Fruit fly (Drosophila melanogaster) whole organism, adult: ENCODE measurements around the gene CrzR.

Experiments
- CG11617 ChIP-seq: fragments of 200-800 bp; sonication (Bioruptor generic); optimal IDR thresholded peaks from 2 replicates; lab custom pipeline; 2017; ENCODE audit warnings: mild to moderate bottlenecking, missing biosample characterization, missing genetic modification reagents, missing genetic modification characterization
- CG12768 ChIP-seq: fragments of 200-800 bp; sonication (Bioruptor generic); optimal IDR thresholded peaks from 2 replicates; lab custom pipeline; 2017; ENCODE audit warnings: missing biosample characterization, missing genetic modification characterization, mild to moderate bottlenecking, moderate library complexity, missing genetic modification reagents
- CG14711 ChIP-seq: fragments of 200-800 bp; sonication (Bioruptor generic); optimal IDR thresholded peaks from 2 replicates; lab custom pipeline; 2018; ENCODE audit warnings: missing biosample characterization, mild to moderate bottlenecking, missing genetic modification characterization, moderate library complexity
- CG1620 ChIP-seq: fragments of 200-800 bp; sonication (Bioruptor generic); optimal IDR thresholded peaks from 2 replicates; lab custom pipeline; 2016; ENCODE audit warnings: missing biosample characterization, missing genetic modification characterization
- CG33017 ChIP-seq: fragments of 200-800 bp; sonication (Bioruptor generic); optimal IDR thresholded peaks from 2 replicates; lab custom pipeline; 2018; ENCODE audit warnings: missing biosample characterization, mild to moderate bottlenecking, missing genetic modification characterization, moderate library complexity
- CG5204 ChIP-seq: fragments of 200-800 bp; sonication (Bioruptor generic); optimal IDR thresholded peaks from 2 replicates; lab custom pipeline; 2016; ENCODE audit warnings: missing biosample characterization, missing genetic modification characterization
- CG7045 ChIP-seq: fragments of 200-800 bp; sonication (Bioruptor generic); optimal IDR thresholded peaks from 2 replicates; lab custom pipeline; 2017; ENCODE audit warnings: missing biosample characterization, mild to moderate bottlenecking, missing genetic modification characterization
- CG7101 ChIP-seq: fragments of 200-800 bp; sonication (Bioruptor generic); optimal IDR thresholded peaks from 2 replicates; lab custom pipeline; 2018; ENCODE audit warnings: missing biosample characterization, mild to moderate bottlenecking, missing genetic modification characterization, moderate library complexity
- Clk ChIP-seq: fragments of 200-800 bp; sonication (Bioruptor generic); optimal IDR thresholded peaks from 2 replicates; lab custom pipeline; 2017; ENCODE audit warnings: missing biosample characterization, missing genetic modification characterization
- Crg-1 ChIP-seq: fragments of 200-800 bp; sonication (Bioruptor generic); optimal IDR thresholded peaks from 2 replicates; lab custom pipeline; 2016; ENCODE audit warnings: missing biosample characterization, missing genetic modification characterization
- Hr96 ChIP-seq: fragments of 200-800 bp; sonication (Bioruptor generic); optimal IDR thresholded peaks from 2 replicates; lab custom pipeline; 2016; ENCODE audit warnings: missing biosample characterization, missing genetic modification characterization
- Mnt ChIP-seq: fragments of 200-800 bp; sonication (Bioruptor generic); optimal IDR thresholded peaks from 2 replicates; lab custom pipeline; 2016; ENCODE audit warnings: missing biosample characterization, mild to moderate bottlenecking, missing genetic modification characterization
- bab1 ChIP-seq: fragments of 200-800 bp; sonication (Bioruptor generic); optimal IDR thresholded peaks from 3 replicates; lab custom pipeline; 2019; ENCODE audit warnings: missing biosample characterization, mild to moderate bottlenecking, missing genetic modification characterization, moderate library complexity
- cic ChIP-seq: fragments of 200-800 bp; sonication (Bioruptor generic); optimal IDR thresholded peaks from 2 replicates; lab custom pipeline; 2017; ENCODE audit warnings: missing biosample characterization, mild to moderate bottlenecking, missing genetic modification characterization, moderate library complexity
- cnc ChIP-seq, 2 experiments: fragments of >200 bp; optimal IDR thresholded peaks; 2 replicates each; lab custom pipeline; 2017
- kay ChIP-seq: fragments of 200-800 bp; sonication (Bioruptor generic); peaks from one replicate; lab custom pipeline; 2016; ENCODE audit warnings: missing biosample characterization, missing genetic modification characterization, borderline replicate concordance
- ovo ChIP-seq: fragments of 200-800 bp; sonication (Bioruptor generic); optimal IDR thresholded peaks from 2 replicates; lab custom pipeline; 2016; ENCODE audit warnings: missing biosample characterization, missing genetic modification characterization
- pad ChIP-seq: fragments of 200-800 bp; sonication (Bioruptor generic); optimal IDR thresholded peaks from 3 replicates; lab custom pipeline; 2017; ENCODE audit warnings: missing biosample characterization, missing genetic modification characterization, mild to moderate bottlenecking, moderate library complexity, missing genetic modification reagents
- tj ChIP-seq: fragments of 200-800 bp; sonication (Bioruptor generic); optimal IDR thresholded peaks from 3 replicates; lab custom pipeline; 2017; ENCODE audit warnings: missing biosample characterization, mild to moderate bottlenecking, missing genetic modification characterization, moderate library complexity
- toe ChIP-seq: fragments of 200-800 bp; sonication (Bioruptor generic); optimal IDR thresholded peaks from 2 replicates; lab custom pipeline; 2016; ENCODE audit warnings: missing biosample characterization, missing genetic modification characterization

Gene CrzR

dm6 chr3L:12351440-12351839 is at the start of gene CrzR:
Gene CrzR, minus strand, starts transcription at chr3L:12351544.
- TF ChIP-seq CG12768 (no peak), CG11617 (GFP tag; lab: Kevin White, UChicago) (no peak), toe (GFP tag; lab: Kevin White, UChicago) (no peak), Crg-1 (no peak), cic (GFP tag; lab: Kevin White, UChicago) (no peak), CG14711 (tag; lab: Kevin White, UChicago) (no peak), bab1 (GFP tag; lab: Kevin White, UChicago) (no peak)

dm6 chr3L:12399171-12399570 is 47.8 kb upstream of the CrzR start, which contains the start of gene CG32104:
Gene CG32104, minus strand, starts transcription at chr3L:12399322.
- TF ChIP-seq Hr96 (GFP tag; lab: Kevin White, UChicago) (no peak), CG7045 (GFP tag; lab: Kevin White, UChicago) (no peak), CG7101 (no peak), ovo (GFP tag; lab: Kevin White, UChicago) (no peak), toe (GFP tag; lab: Kevin White, UChicago) (no peak), cic (GFP tag; lab: Kevin White, UChicago) (no peak), CG12768 (no peak), CG1620 (GFP tag; lab: Kevin White, UChicago) (no peak), kay (GFP tag; lab: Kevin White, UChicago) (no peak), Crg-1 (no peak), tj (GFP tag; lab: Kevin White, UChicago) (no peak), Clk (GFP tag; lab: Kevin White, UChicago) (no peak), bab1 (GFP tag; lab: Kevin White, UChicago) (no peak), CG14711 (tag; lab: Kevin White, UChicago) (no peak)

dm6 chr3L:12395871-12396270 is 44.5 kb upstream of the CrzR start, which contains the start of gene Obp69a:
Gene Obp69a, plus strand, starts transcription at chr3L:12396171.
- TF ChIP-seq Crg-1 = no peak
- no peak for TF ChIP-seq CG7101
- no peak for TF ChIP-seq Hr96 (GFP tag; lab: Kevin White, UChicago)
- TF ChIP-seq CG33017 (tag; lab: Kevin White, UChicago) = no peak
- no peak for TF ChIP-seq CG12768
- TF ChIP-seq Clk (GFP tag; lab: Kevin White, UChicago) = no peak
- TF ChIP-seq CG1620 (GFP tag; lab: Kevin White, UChicago) = no peak
- no peak for TF ChIP-seq toe (GFP tag; lab: Kevin White, UChicago)
- no peak for TF ChIP-seq tj (GFP tag; lab: Kevin White, UChicago)
- TF ChIP-seq cic (GFP tag; lab: Kevin White, UChicago) = no peak

- TF ChIP-seq CG12768 (no peak), kay (GFP tag; lab: Kevin White, UChicago) (no peak), Hr96 (GFP tag; lab: Kevin White, UChicago) (no peak), pad (GFP tag; lab: Kevin White, UChicago) (no peak), bab1 (GFP tag; lab: Kevin White, UChicago) (no peak), Mnt (no peak), CG7045 (GFP tag; lab: Kevin White, UChicago) (no peak), Crg-1 (no peak), toe (GFP tag; lab: Kevin White, UChicago) (no peak)
Measured at dm6 chr3L:12392758-12393157, 41.4 kb upstream of the CrzR start.

- TF ChIP-seq CG7101 = no peak
Measured at dm6 chr3L:12392068-12392467, 40.7 kb upstream of the CrzR start.

dm6 chr3L:12391240-12391843 is 40.0 kb upstream of the CrzR start, which contains the start of gene Ncc69:
Gene Ncc69, minus strand, starts transcription at chr3L:12391444.
- TF ChIP-seq toe (GFP tag; lab: Kevin White, UChicago) = no peak
- TF ChIP-seq CG5204 (GFP tag; lab: Kevin White, UChicago) = no peak
- TF ChIP-seq CG14711 (tag; lab: Kevin White, UChicago) = no peak
- TF ChIP-seq CG1620 (GFP tag; lab: Kevin White, UChicago) = no peak
- no peak for TF ChIP-seq cnc (optimal IDR thresholded peaks at IDR 0.05; lab: Kevin White, UChicago)
- no peak for TF ChIP-seq CG11617 (GFP tag; lab: Kevin White, UChicago)
- no peak for TF ChIP-seq CG33017 (tag; lab: Kevin White, UChicago)
- TF ChIP-seq CG12768 = no peak
- no peak for TF ChIP-seq CG7101
- peak; percentile 48 for TF ChIP-seq Mnt
- no peak for TF ChIP-seq Crg-1
- TF ChIP-seq Clk (GFP tag; lab: Kevin White, UChicago) = no peak
- TF ChIP-seq kay (GFP tag; lab: Kevin White, UChicago) = peak; percentile 41
- no peak for TF ChIP-seq cic (GFP tag; lab: Kevin White, UChicago)
- TF ChIP-seq Hr96 (GFP tag; lab: Kevin White, UChicago) = no peak
- TF ChIP-seq tj (GFP tag; lab: Kevin White, UChicago) = peak; percentile 22
- no peak for TF ChIP-seq ovo (GFP tag; lab: Kevin White, UChicago)
- TF ChIP-seq pad (GFP tag; lab: Kevin White, UChicago) = no peak
- peak; percentile 21 for TF ChIP-seq bab1 (GFP tag; lab: Kevin White, UChicago)
- no peak for TF ChIP-seq CG7045 (GFP tag; lab: Kevin White, UChicago)

- TF ChIP-seq CG1620 (GFP tag; lab: Kevin White, UChicago) = no peak
- peak; percentile 20 for TF ChIP-seq tj (GFP tag; lab: Kevin White, UChicago)
- no peak for TF ChIP-seq CG12768
- no peak for TF ChIP-seq CG7101
- TF ChIP-seq cic (GFP tag; lab: Kevin White, UChicago) = no peak
- TF ChIP-seq CG5204 (GFP tag; lab: Kevin White, UChicago) = no peak
- no peak for TF ChIP-seq Hr96 (GFP tag; lab: Kevin White, UChicago)
Measured at dm6 chr3L:12387898-12388297, 36.6 kb upstream of the CrzR start.
